Worm (Caenorhabditis elegans): Measurements from ENCODE around the gene C14A6.5.

C14A6.5 gene

DNA sequence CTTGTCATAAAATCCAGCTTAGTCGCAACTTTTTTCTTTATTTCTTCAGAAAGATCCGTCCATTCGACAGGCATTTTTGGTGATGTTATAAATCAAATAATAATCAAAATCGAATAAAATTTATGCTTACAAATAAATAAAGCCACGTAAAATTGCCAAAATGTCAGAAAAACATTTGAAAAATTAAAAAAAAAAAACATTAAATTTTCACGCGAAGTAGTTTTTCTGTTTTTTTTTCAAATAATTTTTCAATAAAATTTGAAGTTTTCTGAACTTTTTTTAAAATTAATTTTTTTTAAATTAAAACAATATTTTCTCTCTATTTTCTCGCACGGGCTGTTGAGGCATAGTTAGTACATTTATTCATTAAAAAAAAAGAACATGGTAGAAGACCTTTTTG, 14.0 kb upstream of the C14A6.5 start, which contains the start of gene C31G12.4:
Gene C31G12.4, minus strand, starts transcription at position 101 of the 400 bp plus-strand sequence.
- TF ChIP-seq efl-1 (optimal IDR thresholded peaks at IDR 0.05) (no peak), efl-1 (GFP tag; optimal IDR thresholded peaks at IDR 0.05 in 1 of 2) (no peak), C34B4.2 (tag; optimal IDR thresholded peaks at IDR 0.05) (no peak), alr-1 (tag; optimal IDR thresholded peaks at IDR 0.05; ENCODE audit: borderline replicate concordance) (no peak), lin-14 (GFP tag; optimal IDR thresholded peaks at IDR 0.05) (no peak), snpc-4 (tag; optimal IDR thresholded peaks at IDR 0.05) (no peak), grh-1 (GFP tag; IDR thresholded peaks at IDR 0.05) (no peak), xbp-1 (tag; optimal IDR thresholded peaks at IDR 0.05) (no peak), blmp-1 (tag; optimal IDR thresholded peaks at IDR 0.05) (no peak), nhr-19 (GFP tag; conservative IDR thresholded peaks at IDR 0.05) (no peak), pax-3 (tag; optimal IDR thresholded peaks at IDR 0.05) (no peak)

DNA sequence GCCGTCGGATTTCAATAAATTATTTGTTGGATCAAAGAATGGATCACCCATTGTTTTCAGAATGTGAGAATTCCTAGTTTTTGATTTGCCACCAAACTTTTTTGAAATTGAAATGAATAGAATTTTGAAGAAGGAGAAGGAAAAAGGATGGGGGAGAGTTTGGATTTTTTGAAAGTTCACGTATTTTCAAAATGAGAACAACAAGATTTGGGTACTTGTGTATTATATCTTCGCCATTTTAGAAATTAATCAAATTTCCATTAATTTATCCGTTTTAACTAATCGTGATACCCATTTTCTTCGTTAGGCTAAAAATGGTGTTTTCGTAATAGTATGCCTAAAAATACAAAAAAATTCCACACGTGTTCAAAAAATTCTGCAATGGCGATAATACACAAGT, 6.9 kb upstream of the C14A6.5 start, which contains the start of gene C14A6.8:
Gene C14A6.8, minus strand, starts transcription at position 101 of the 400 bp plus-strand sequence.
- TF ChIP-seq efl-1 (optimal IDR thresholded peaks at IDR 0.05) (no peak), efl-1 (GFP tag; optimal IDR thresholded peaks at IDR 0.05 in 1 of 2) (peak in 1 of 2 experiments; percentile 34), unc-98 (GFP tag; IDR thresholded peaks at IDR 0.05) (no peak)

DNA sequence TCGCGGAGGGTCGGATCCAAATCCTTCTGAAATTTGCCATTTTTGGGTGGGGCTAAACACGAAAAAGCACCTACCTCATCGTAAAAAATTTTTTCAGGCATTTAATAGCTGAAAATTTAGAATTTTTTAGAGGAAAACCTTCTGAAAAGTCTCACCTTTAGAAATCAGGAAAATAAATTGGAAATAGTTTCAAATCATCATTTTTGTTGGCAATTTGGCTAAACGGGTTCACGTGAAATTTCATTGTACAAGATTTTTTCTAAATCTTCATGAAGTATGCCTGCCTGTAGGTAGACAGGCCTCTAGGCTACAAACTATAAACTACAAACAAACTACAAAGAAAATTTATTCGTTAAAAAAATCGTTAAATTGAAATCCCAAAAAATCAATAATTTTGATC, 3.6 kb upstream of the C14A6.5 start, which contains the start of gene C14A6.7:
Gene C14A6.7, minus strand, starts transcription at position 101 of the 400 bp plus-strand sequence.
- no peak for TF ChIP-seq zag-1 (tag; optimal IDR thresholded peaks at IDR 0.05)
- no peak for TF ChIP-seq zip-4 (GFP tag; optimal IDR thresholded peaks at IDR 0.05)
- no peak for TF ChIP-seq C04F5.9 (tag; optimal IDR thresholded peaks at IDR 0.05)
- no peak for TF ChIP-seq ceh-63 (GFP tag; optimal IDR thresholded peaks at IDR 0.05)
- no peak for TF ChIP-seq fkh-8 (tag; optimal IDR thresholded peaks at IDR 0.05)
- TF ChIP-seq sptf-1 (tag; optimal IDR thresholded peaks at IDR 0.05): no peak

DNA sequence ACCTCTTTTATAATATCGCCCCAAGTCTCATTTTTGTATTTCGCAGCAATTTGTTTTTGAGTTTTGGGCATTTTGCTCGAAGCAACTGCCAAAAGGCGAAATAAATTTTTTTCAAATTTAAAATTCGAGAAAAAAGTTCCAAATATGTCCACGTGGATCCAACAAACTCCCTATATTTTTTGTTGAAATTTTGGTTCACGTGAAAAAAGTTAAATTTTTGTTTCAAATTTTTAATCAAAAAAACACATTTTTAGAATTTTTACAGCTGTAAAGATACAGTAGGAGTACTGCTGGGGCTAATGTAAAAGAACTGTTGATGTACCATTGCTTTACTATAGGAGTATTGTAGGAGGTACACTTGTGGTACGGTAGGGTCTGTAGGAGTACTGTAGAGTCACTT, 2.5 kb upstream of the C14A6.5 start, which contains the start of gene C14A6.6:
Gene C14A6.6, minus strand, starts transcription at position 101 of the 400 bp plus-strand sequence.
- TF ChIP-seq mef-2 (tag; optimal IDR thresholded peaks at IDR 0.05) (no peak), C16A3.4 (tag; optimal IDR thresholded peaks at IDR 0.05) (no peak), ama-1 (optimal IDR thresholded peaks at IDR 0.05) (no peak), snpc-4 (tag; optimal IDR thresholded peaks at IDR 0.05) (no peak), Y116A8C.19 (tag; optimal IDR thresholded peaks at IDR 0.05; ENCODE audit: borderline replicate concordance) (no peak), ztf-4 (tag; optimal IDR thresholded peaks at IDR 0.05) (no peak), egl-27 (tag; optimal IDR thresholded peaks at IDR 0.05) (no peak), ceh-82 (tag; optimal IDR thresholded peaks at IDR 0.05) (no peak), nhr-84 (tag; optimal IDR thresholded peaks at IDR 0.05) (no peak), blmp-1 (tag; optimal IDR thresholded peaks at IDR 0.05) (no peak), vab-15 (tag; optimal IDR thresholded peaks at IDR 0.05) (no peak), snu-23 (GFP tag; optimal IDR thresholded peaks at IDR 0.05) (no peak), ceh-63 (GFP tag; optimal IDR thresholded peaks at IDR 0.05) (no peak), elt-3 (tag; optimal IDR thresholded peaks at IDR 0.05) (no peak), lin-15B (tag; optimal IDR thresholded peaks at IDR 0.05) (no peak), skn-1 (tag; optimal IDR thresholded peaks at IDR 0.05) (no peak), lin-13 (GFP tag; optimal IDR thresholded peaks at IDR 0.05) (no peak), efl-3 (GFP tag; optimal IDR thresholded peaks at IDR 0.05) (no peak), elt-2 (tag; optimal IDR thresholded peaks at IDR 0.05) (no peak)

DNA sequence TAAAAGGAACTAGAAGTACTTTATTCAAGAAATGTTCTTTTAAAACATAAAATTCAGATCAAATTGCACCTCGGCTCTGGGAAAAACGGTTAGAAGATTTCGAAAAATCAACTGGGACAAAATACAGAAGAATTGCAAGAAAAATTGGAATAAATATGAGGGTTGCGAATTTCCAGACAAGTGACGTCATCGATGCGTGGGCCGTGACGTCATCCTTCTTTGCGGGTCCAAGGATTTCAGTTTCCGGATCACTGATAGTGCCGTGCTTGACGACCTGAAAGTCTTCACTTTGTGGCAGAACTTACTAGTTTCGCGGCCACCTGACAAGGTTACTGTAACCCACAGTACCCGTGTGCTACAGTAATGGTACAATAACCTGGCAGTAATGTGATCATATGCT, 1.2 kb downstream of the C14A6.5 start:
- TF ChIP-seq rnt-1 (tag; optimal IDR thresholded peaks at IDR 0.05): no peak
- no peak for TF ChIP-seq ama-1 (optimal IDR thresholded peaks at IDR 0.05)
- no peak for TF ChIP-seq mab-9 (GFP tag; IDR thresholded peaks at IDR 0.05)
- no peak for TF ChIP-seq nhr-47 (tag; optimal IDR thresholded peaks at IDR 0.05)
- no peak for TF ChIP-seq efl-3 (GFP tag; optimal IDR thresholded peaks at IDR 0.05)
